Fruit fly (Drosophila melanogaster) whole organism, embryonic: ENCODE measurements around the gene Rad9.

Source experiments
- Atf6 ChIP-seq: fragments of 200-800 bp; sonication (Bioruptor generic); IDR thresholded peaks from 2 replicates; pipeline ENCODE4 v1.3.6; 2022; ENCODE audit warnings: missing biosample characterization, missing genetic modification characterization
- CG2678 ChIP-seq: fragments of 200-800 bp; sonication (Bioruptor generic); optimal IDR thresholded peaks from 3 replicates; lab custom pipeline; 2019; ENCODE audit warnings: missing biosample characterization, mild to moderate bottlenecking, missing genetic modification characterization, moderate library complexity

DNA sequence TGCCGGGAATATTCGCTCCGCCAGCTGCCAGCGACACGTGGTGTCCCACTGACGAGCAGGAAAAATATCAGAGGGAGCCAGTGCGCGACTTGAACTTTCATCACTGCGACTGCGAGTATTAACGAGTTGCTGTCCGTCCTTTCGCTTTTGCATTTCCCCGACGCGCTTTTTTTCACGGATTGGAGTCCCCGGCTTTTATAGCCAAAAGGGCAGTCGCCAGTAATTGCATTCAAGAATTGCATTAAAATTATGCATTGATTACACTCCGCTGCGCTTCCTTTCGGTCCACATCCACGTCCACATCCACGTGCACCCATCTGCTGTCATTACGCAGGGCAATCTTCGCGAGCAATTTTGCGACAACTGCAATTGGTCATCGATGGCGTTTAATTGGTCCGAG, 38.7 kb upstream of the Rad9 start, which contains the start of gene Ir75d:
- TF ChIP-seq Atf6 (GFP tag; lab: Robert Waterston, UW): no peak
- no peak for TF ChIP-seq CG2678 (tag; lab: Kevin White, UChicago)
